Fruit fly (Drosophila melanogaster) whole organism, prepupa: ENCODE results near the gene CG14853.

Experiments
- CG11902 ChIP-seq: fragments of 200-800 bp; sonication (Bioruptor generic); optimal IDR thresholded peaks from 3 replicates; lab custom pipeline; 2016; ENCODE audit warnings: missing biosample characterization, missing genetic modification characterization
- OdsH ChIP-seq: fragments of 200-800 bp; sonication (Bioruptor generic); optimal IDR thresholded peaks from 3 replicates; lab custom pipeline; 2016; ENCODE audit warnings: missing biosample characterization, missing genetic modification characterization

- TF ChIP-seq OdsH (GFP tag; lab: Kevin White, UChicago) (no peak), CG11902 (GFP tag; lab: Kevin White, UChicago) (no peak)
Measured at dm6 chr3R:14559954-14560353, 49.5 kb upstream of the CG14853 start, which contains the start of gene CG14854.
